Fruit fly (Drosophila melanogaster) whole organism, prepupa: ENCODE results near the gene UQCR-6.4L.
A peak's percentile ranks its signal among the peaks of the same experiment; 100 is the strongest.

Source experiments
- Blimp-1 ChIP-seq: fragments of 200-800 bp; sonication (Bioruptor generic); optimal IDR thresholded peaks from 3 replicates; lab custom pipeline; 2017; ENCODE audit warnings: missing biosample characterization, missing genetic modification characterization, mild to moderate bottlenecking, moderate library complexity, missing genetic modification reagents
- CG10631 ChIP-seq: fragments of 200-800 bp; sonication (Bioruptor generic); optimal IDR thresholded peaks from 2 replicates; lab custom pipeline; 2016; ENCODE audit warnings: missing biosample characterization, missing genetic modification characterization
- CG11762 ChIP-seq: fragments of 200-800 bp; sonication (Bioruptor generic); optimal IDR thresholded peaks from 3 replicates; lab custom pipeline; 2016; ENCODE audit warnings: missing biosample characterization, missing genetic modification characterization; ENCODE audit not compliant: insufficient read depth
- CG11902 ChIP-seq: fragments of 200-800 bp; sonication (Bioruptor generic); optimal IDR thresholded peaks from 3 replicates; lab custom pipeline; 2016; ENCODE audit warnings: missing biosample characterization, missing genetic modification characterization
- CG15336 ChIP-seq: fragments of 200-800 bp; sonication (Bioruptor generic); IDR thresholded peaks from 2 replicates; pipeline ENCODE4 v1.3.6; 2022; ENCODE audit warnings: missing biosample characterization, missing genetic modification characterization
- CG1621 ChIP-seq: fragments of 200-800 bp; sonication (Bioruptor generic); optimal IDR thresholded peaks from 3 replicates; lab custom pipeline; 2018; ENCODE audit warnings: missing biosample characterization, mild to moderate bottlenecking, missing genetic modification characterization
- CG3032 ChIP-seq: fragments of 200-800 bp; optimal IDR thresholded peaks from 2 replicates; lab custom pipeline; 2019; ENCODE audit warnings: missing biosample characterization, mild to moderate bottlenecking, missing genetic modification characterization, moderate library complexity
- CG31627 ChIP-seq: fragments of 200-800 bp; sonication (Bioruptor generic); optimal IDR thresholded peaks from 3 replicates; lab custom pipeline; 2016; ENCODE audit warnings: missing biosample characterization, missing genetic modification characterization
- CG32006 ChIP-seq: fragments of 200-800 bp; sonication (Bioruptor generic); optimal IDR thresholded peaks from 3 replicates; lab custom pipeline; 2017; ENCODE audit warnings: missing biosample characterization, mild to moderate bottlenecking, missing genetic modification characterization
- CG34406 ChIP-seq: fragments of 200-800 bp; sonication (Bioruptor generic); optimal IDR thresholded peaks from 3 replicates; lab custom pipeline; 2016; ENCODE audit warnings: missing biosample characterization, missing genetic modification characterization
- CG3919 ChIP-seq: fragments of 200-800 bp; sonication (Bioruptor generic); optimal IDR thresholded peaks from 3 replicates; lab custom pipeline; 2016; ENCODE audit warnings: missing biosample characterization, missing genetic modification characterization
- CG6163 ChIP-seq: fragments of 200-800 bp; sonication (Bioruptor generic); IDR thresholded peaks from 3 replicates; pipeline ENCODE4 v1.3.6; 2022; ENCODE audit warnings: missing biosample characterization, missing genetic modification characterization
- CG6276 ChIP-seq: fragments of 200-800 bp; sonication (Bioruptor generic); optimal IDR thresholded peaks from 2 replicates; lab custom pipeline; 2017; ENCODE audit warnings: missing biosample characterization, mild to moderate bottlenecking, missing genetic modification characterization
- CG6792 ChIP-seq: fragments of 200-800 bp; sonication (Bioruptor generic); optimal IDR thresholded peaks from 3 replicates; lab custom pipeline; 2016; ENCODE audit warnings: missing biosample characterization, missing genetic modification characterization
- CG6808 ChIP-seq: fragments of 200-800 bp; sonication (Bioruptor generic); optimal IDR thresholded peaks from 3 replicates; lab custom pipeline; 2017; ENCODE audit warnings: missing biosample characterization, missing genetic modification characterization, mild to moderate bottlenecking, moderate library complexity, missing genetic modification reagents
- CG6854 ChIP-seq: fragments of 200-800 bp; sonication (Bioruptor generic); optimal IDR thresholded peaks from 2 replicates; lab custom pipeline; 2017; ENCODE audit warnings: missing biosample characterization, mild to moderate bottlenecking, missing genetic modification characterization
- CG7368 ChIP-seq: fragments of 200-800 bp; sonication (Bioruptor generic); optimal IDR thresholded peaks from 3 replicates; lab custom pipeline; 2016; ENCODE audit warnings: missing biosample characterization, missing genetic modification characterization
- CG8119 ChIP-seq: fragments of 200-800 bp; sonication (Bioruptor generic); IDR thresholded peaks from 3 replicates; pipeline ENCODE4 v1.3.6; 2022; ENCODE audit warnings: missing biosample characterization, missing genetic modification characterization
- CG8632 ChIP-seq: fragments of 200-800 bp; sonication (Bioruptor generic); optimal IDR thresholded peaks from 3 replicates; lab custom pipeline; 2016; ENCODE audit warnings: missing biosample characterization, missing genetic modification characterization
- Eip78C ChIP-seq: fragments of 200-800 bp; sonication (Bioruptor generic); peaks from one replicate; lab custom pipeline; 2016; ENCODE audit warnings: missing biosample characterization, missing genetic modification characterization
- Eip93F ChIP-seq: fragments of 200-800 bp; sonication (Bioruptor generic); optimal IDR thresholded peaks from 2 replicates; lab custom pipeline; 2016; ENCODE audit warnings: missing biosample characterization, mild to moderate bottlenecking, missing genetic modification characterization
- Ets21C ChIP-seq: fragments of 200-800 bp; sonication (Bioruptor generic); optimal IDR thresholded peaks from 3 replicates; lab custom pipeline; 2016; ENCODE audit warnings: missing biosample characterization, missing genetic modification characterization
- Ets96B ChIP-seq: fragments of 200-800 bp; optimal IDR thresholded peaks from 2 replicates; lab custom pipeline; 2019; ENCODE audit warnings: missing biosample characterization, mild to moderate bottlenecking, missing genetic modification characterization, moderate library complexity
- Hr38 ChIP-seq: sonication (Bioruptor generic); optimal IDR thresholded peaks from 2 replicates; lab custom pipeline; 2016; ENCODE audit warnings: missing biosample characterization, missing genetic modification characterization
- Hr39 ChIP-seq: fragments of 200-800 bp; sonication (Bioruptor generic); optimal IDR thresholded peaks from 2 replicates; lab custom pipeline; 2016; ENCODE audit warnings: missing biosample characterization, missing genetic modification characterization
- Hr4 ChIP-seq: fragments of 200-800 bp; sonication (Bioruptor generic); optimal IDR thresholded peaks from 3 replicates; lab custom pipeline; 2016; ENCODE audit warnings: missing biosample characterization, missing genetic modification characterization
- Lpt ChIP-seq: fragments of 200-800 bp; sonication (Bioruptor generic); optimal IDR thresholded peaks from 3 replicates; lab custom pipeline; 2016; ENCODE audit warnings: missing biosample characterization, missing genetic modification characterization
- Met ChIP-seq: fragments of 200-800 bp; sonication (Bioruptor generic); optimal IDR thresholded peaks from 3 replicates; lab custom pipeline; 2016; ENCODE audit warnings: missing biosample characterization, missing genetic modification characterization
- OdsH ChIP-seq: fragments of 200-800 bp; sonication (Bioruptor generic); optimal IDR thresholded peaks from 3 replicates; lab custom pipeline; 2016; ENCODE audit warnings: missing biosample characterization, missing genetic modification characterization
- Sox14 ChIP-seq: fragments of 200-800 bp; sonication (Bioruptor generic); optimal IDR thresholded peaks from 3 replicates; lab custom pipeline; 2016; ENCODE audit warnings: missing biosample characterization, missing genetic modification characterization
- achi ChIP-seq: fragments of 200-800 bp; sonication (Bioruptor generic); optimal IDR thresholded peaks from 3 replicates; lab custom pipeline; 2016; ENCODE audit warnings: missing biosample characterization, missing genetic modification characterization
- acj6 ChIP-seq: fragments of 200-800 bp; sonication (Bioruptor generic); optimal IDR thresholded peaks from 3 replicates; lab custom pipeline; 2016; ENCODE audit warnings: missing biosample characterization, missing genetic modification characterization
- dac ChIP-seq: fragments of 200-800 bp; sonication (Bioruptor generic); optimal IDR thresholded peaks from 2 replicates; lab custom pipeline; 2017; ENCODE audit warnings: missing biosample characterization, mild to moderate bottlenecking, missing genetic modification characterization
- eg ChIP-seq: fragments of 200-800 bp; sonication (Bioruptor generic); IDR thresholded peaks from 3 replicates; pipeline ENCODE4 v1.3.6; 2022; ENCODE audit warnings: missing biosample characterization, missing genetic modification characterization
- esn ChIP-seq: fragments of 200-800 bp; sonication (Bioruptor generic); optimal IDR thresholded peaks from 2 replicates; lab custom pipeline; 2016; ENCODE audit warnings: missing biosample characterization, mild to moderate bottlenecking, missing genetic modification characterization, moderate library complexity
- fd85E ChIP-seq: fragments of 200-800 bp; sonication (Bioruptor generic); optimal IDR thresholded peaks from 3 replicates; lab custom pipeline; 2016; ENCODE audit warnings: missing biosample characterization, missing genetic modification characterization
- lz ChIP-seq: fragments of 200-800 bp; sonication (Bioruptor generic); optimal IDR thresholded peaks from 3 replicates; lab custom pipeline; 2016; ENCODE audit warnings: missing biosample characterization, missing genetic modification characterization
- pdm3 ChIP-seq: fragments of 200-800 bp; sonication (Bioruptor generic); optimal IDR thresholded peaks from 3 replicates; lab custom pipeline; 2016; ENCODE audit warnings: missing biosample characterization, missing genetic modification characterization
- salr ChIP-seq, 2 experiments: fragments of 200-800 bp; sonication (Bioruptor generic); optimal IDR thresholded peaks; 3 replicates each; lab custom pipeline; 2016 to 2018; ENCODE audit warnings: missing biosample characterization in 2 of 2, missing genetic modification characterization in 2 of 2, mild to moderate bottlenecking in 1 of 2
- ss ChIP-seq, 2 experiments: fragments of 200-800 bp; sonication (Bioruptor generic); optimal IDR thresholded peaks; 2 replicates in 1 of 2; 3 replicates in 1 of 2; lab custom pipeline; 2017 to 2018; ENCODE audit warnings: mild to moderate bottlenecking in 2 of 2, missing biosample characterization in 2 of 2, missing genetic modification characterization in 2 of 2, moderate library complexity in 1 of 2
- svp ChIP-seq: fragments of 200-800 bp; sonication (Bioruptor generic); peaks from one replicate; lab custom pipeline; 2016; ENCODE audit warnings: missing biosample characterization, missing genetic modification characterization
- topi ChIP-seq: fragments of 200-800 bp; sonication (Bioruptor generic); optimal IDR thresholded peaks from 3 replicates; lab custom pipeline; 2016; ENCODE audit warnings: missing biosample characterization, missing genetic modification characterization

UQCR-6.4L gene

dm6 chr3L:16587994-16588622 is 21.6 kb downstream of the UQCR-6.4L start (continued):
- TF ChIP-seq svp (GFP tag; lab: Kevin White, UChicago): no peak
- peak; percentile 66 for TF ChIP-seq esn (GFP tag; lab: Kevin White, UChicago)
- TF ChIP-seq achi (GFP tag; lab: Kevin White, UChicago): no peak
- peak; percentile 73 for TF ChIP-seq eg (GFP tag; lab: Robert Waterston, UW)
- TF ChIP-seq CG6808 (GFP tag; lab: Kevin White, UChicago): no peak
- no peak for TF ChIP-seq dac (GFP tag; lab: Kevin White, UChicago)
- no peak for TF ChIP-seq salr (GFP tag; optimal IDR thresholded peaks at IDR 0.05; lab: Kevin White, UChicago)
- peak; percentile 55 for TF ChIP-seq Eip78C (GFP tag; lab: Kevin White, UChicago)
- peak; percentile 21 for TF ChIP-seq CG11902 (GFP tag; lab: Kevin White, UChicago)
- TF ChIP-seq CG31627 (GFP tag; lab: Kevin White, UChicago): peak; percentile 61
- no peak for TF ChIP-seq Hr4
- no peak for TF ChIP-seq Eip93F (GFP tag; lab: Kevin White, UChicago)
- TF ChIP-seq CG8632 (GFP tag; lab: Kevin White, UChicago): peak; percentile 20
- TF ChIP-seq CG11762: no peak
- no peak for TF ChIP-seq CG7368
- peak; percentile 38; the same call in 1 of the 3 replicates for TF ChIP-seq CG6163 (GFP tag; lab: Robert Waterston, UW)
- 0 out of 3 replicates have a peak, but pooled peaks have one; percentile 54 for TF ChIP-seq CG8119 (GFP tag; lab: Robert Waterston, UW)
- peak; percentile 57 for TF ChIP-seq CG3032 (tag; lab: Kevin White, UChicago)

dm6 chr3L:16590860-16591259 is 24.3 kb downstream of the UQCR-6.4L start, which contains the start of gene tra:
Gene tra, minus strand, starts transcription at chr3L:16591050.
- peak; percentile 69 for TF ChIP-seq Eip78C (GFP tag; lab: Kevin White, UChicago)
- TF ChIP-seq CG6792 (GFP tag; lab: Kevin White, UChicago): no peak
- TF ChIP-seq dac (GFP tag; lab: Kevin White, UChicago): no peak
- TF ChIP-seq fd85E (GFP tag; lab: Kevin White, UChicago): no peak

dm6 chr3L:16594922-16595518 is 28.5 kb downstream of the UQCR-6.4L start, which contains the start of the genes spd-2 and Apl:
Gene spd-2, minus strand, starts transcription at chr3L:16595014.
Gene Apl, plus strand, starts transcription at chr3L:16595181.
- TF ChIP-seq CG1621 (tag; lab: Kevin White, UChicago) (peak; percentile 12), Blimp-1 (GFP tag; lab: Kevin White, UChicago) (no peak), topi (GFP tag; lab: Kevin White, UChicago) (no peak), Lpt (no peak)

dm6 chr3L:16602736-16603144 is 36.2 kb downstream of the UQCR-6.4L start, which contains the start of gene Arts:
Gene Arts, plus strand, starts transcription at chr3L:16602851.
- TF ChIP-seq svp (GFP tag; lab: Kevin White, UChicago) (peak; percentile 74), acj6 (GFP tag; lab: Kevin White, UChicago) (peak; percentile 44), Eip78C (GFP tag; lab: Kevin White, UChicago) (peak; percentile 57), CG3919 (GFP tag; lab: Kevin White, UChicago) (peak; percentile 31), achi (GFP tag; lab: Kevin White, UChicago) (peak; percentile 38), esn (GFP tag; lab: Kevin White, UChicago) (peak; percentile 41), Hr38 (GFP tag; lab: Kevin White, UChicago) (no peak), Sox14 (GFP tag; lab: Kevin White, UChicago) (peak; percentile 6), Eip93F (GFP tag; lab: Kevin White, UChicago) (peak; percentile 34), pdm3 (peak; percentile 25), CG15336 (no peak), CG6854 (GFP tag; lab: Kevin White, UChicago) (no peak), Hr4 (peak; percentile 30), lz (GFP tag; lab: Kevin White, UChicago) (peak; percentile 13), ss (GFP tag; optimal IDR thresholded peaks at IDR 0.05; lab: Kevin White, UChicago) (peak in 1 of 2 experiments; percentile 49), Met (GFP tag; lab: Kevin White, UChicago) (peak; percentile 25), CG6792 (GFP tag; lab: Kevin White, UChicago) (peak; percentile 17), Ets96B (peak; percentile 13), fd85E (GFP tag; lab: Kevin White, UChicago) (no peak), CG34406 (GFP tag; lab: Kevin White, UChicago) (peak; percentile 7), CG3032 (tag; lab: Kevin White, UChicago) (peak; percentile 40), CG8119 (GFP tag; lab: Robert Waterston, UW) (no peak), Hr39 (GFP tag; lab: Kevin White, UChicago) (peak; percentile 5), CG6276 (GFP tag; lab: Kevin White, UChicago) (no peak), Ets21C (GFP tag; lab: Kevin White, UChicago) (no peak), CG6808 (GFP tag; lab: Kevin White, UChicago) (peak; percentile 59), CG32006 (peak; percentile 40), OdsH (GFP tag; lab: Kevin White, UChicago) (peak; percentile 20), topi (GFP tag; lab: Kevin White, UChicago) (peak; percentile 18), CG31627 (GFP tag; lab: Kevin White, UChicago) (peak; percentile 26), CG10631 (GFP tag; lab: Kevin White, UChicago) (peak; percentile 48)
